Worm (Caenorhabditis elegans): ENCODE data around the gene R05D8.7.

R05D8.7 gene

DNA sequence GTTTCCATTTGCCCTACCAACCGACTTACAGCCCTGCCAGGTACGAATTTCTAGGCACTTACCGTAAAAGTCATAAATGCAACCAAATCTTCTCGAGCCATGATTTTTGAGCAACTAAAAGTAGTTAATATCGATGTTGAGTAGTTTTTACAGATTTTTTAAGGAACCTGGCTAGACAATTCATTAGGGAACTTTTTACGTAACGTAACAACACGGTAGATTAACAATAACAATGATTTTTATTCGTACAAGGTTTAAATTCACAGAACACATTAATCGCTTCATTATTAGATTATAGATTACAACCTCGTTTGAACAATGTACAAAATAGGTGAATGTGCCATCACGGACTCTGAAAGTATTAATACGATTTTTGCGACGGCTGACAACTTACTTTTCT, 10.0 kb downstream of the R05D8.7 start, which contains the start of gene srx-26:
TSS of gene srx-26 (minus strand) at position 101 of the 400 bp plus-strand sequence.
- TF ChIP-seq ref-1 (GFP tag; conservative IDR thresholded peaks at IDR 0.05), result no peak

DNA sequence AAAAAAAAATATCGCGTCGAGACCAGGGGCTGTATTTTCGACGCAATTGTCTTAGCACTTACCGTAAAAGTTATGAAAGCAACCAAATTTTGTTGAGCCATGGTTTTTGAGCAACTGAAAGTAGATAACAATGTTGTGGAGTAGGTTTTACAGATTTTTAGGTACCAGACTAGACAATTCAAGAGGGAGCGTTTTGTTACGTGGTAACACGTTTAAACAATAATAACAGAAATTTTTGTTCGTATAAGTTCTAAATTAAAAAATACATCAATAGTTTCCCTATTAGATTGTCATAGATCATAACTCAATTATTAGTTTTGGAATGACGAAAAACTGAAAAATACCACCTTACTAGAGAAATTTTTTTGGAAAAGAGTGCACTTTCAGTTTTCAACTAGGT, 13.0 kb downstream of the R05D8.7 start, which contains the start of gene srx-24:
TSS of gene srx-24 (minus strand) at position 101 of the 400 bp plus-strand sequence.
- TF ChIP-seq tab-1 (GFP tag; IDR thresholded peaks at IDR 0.05) (no peak), ztf-29 (GFP tag; IDR thresholded peaks at IDR 0.05) (no peak), T22C8.4 (GFP tag; IDR thresholded peaks at IDR 0.05) (no peak), med-1 (GFP tag; optimal IDR thresholded peaks at IDR 0.05; ENCODE audit: insufficient read depth) (no peak), ztf-23 (GFP tag; IDR thresholded peaks at IDR 0.05) (no peak), flt-1 (GFP tag; IDR thresholded peaks at IDR 0.05) (no peak), ref-1 (GFP tag; conservative IDR thresholded peaks at IDR 0.05) (no peak), cog-1 (tag; optimal IDR thresholded peaks at IDR 0.05) (no peak), klf-2 (GFP tag; conservative IDR thresholded peaks at IDR 0.05) (no peak)

DNA sequence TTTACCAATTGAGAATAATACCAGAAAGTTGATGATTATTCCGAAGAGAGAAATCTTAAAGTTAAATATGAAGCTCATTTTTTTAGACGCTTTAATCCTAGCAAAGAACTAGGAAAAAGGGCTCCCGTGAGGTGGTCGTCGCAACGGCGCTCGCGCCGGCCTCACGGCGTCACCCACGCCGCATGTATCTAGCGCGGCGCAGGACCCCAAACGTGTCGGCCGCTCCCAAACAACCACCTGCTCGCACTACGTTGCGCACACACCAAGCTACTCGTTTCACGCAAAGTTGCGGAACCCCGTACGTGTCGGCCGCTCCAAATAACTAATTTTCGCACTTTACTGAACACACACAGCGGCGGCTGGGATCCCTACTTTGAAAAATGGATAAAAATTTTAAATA, 16.6 kb downstream of the R05D8.7 start:
- TF ChIP-seq flt-1 (GFP tag; IDR thresholded peaks at IDR 0.05) (no peak), ref-1 (GFP tag; conservative IDR thresholded peaks at IDR 0.05) (no peak), med-1 (GFP tag; optimal IDR thresholded peaks at IDR 0.05; ENCODE audit: insufficient read depth) (no peak), T22C8.4 (GFP tag; IDR thresholded peaks at IDR 0.05) (no peak), ztf-23 (GFP tag; IDR thresholded peaks at IDR 0.05) (no peak), cog-1 (tag; optimal IDR thresholded peaks at IDR 0.05) (no peak), ztf-29 (GFP tag; IDR thresholded peaks at IDR 0.05) (no peak), klf-2 (GFP tag; conservative IDR thresholded peaks at IDR 0.05) (no peak), tab-1 (GFP tag; IDR thresholded peaks at IDR 0.05) (no peak)

ce11 chrV:2742298-2742697, 20.7 kb downstream of the R05D8.7 start, which contains the start of gene srg-62:
srg-62 (minus strand) TSS chrV:2742398.
- TF ChIP-seq ref-1 (GFP tag; conservative IDR thresholded peaks at IDR 0.05), result no peak
- no peak for TF ChIP-seq med-1 (GFP tag; optimal IDR thresholded peaks at IDR 0.05; ENCODE audit: insufficient read depth)
- no peak for TF ChIP-seq flt-1 (GFP tag; IDR thresholded peaks at IDR 0.05)
- TF ChIP-seq ztf-29 (GFP tag; IDR thresholded peaks at IDR 0.05), result no peak
- no peak for TF ChIP-seq ztf-23 (GFP tag; IDR thresholded peaks at IDR 0.05)
- no peak for TF ChIP-seq T22C8.4 (GFP tag; IDR thresholded peaks at IDR 0.05)
- TF ChIP-seq klf-2 (GFP tag; conservative IDR thresholded peaks at IDR 0.05), result no peak
- TF ChIP-seq cog-1 (tag; optimal IDR thresholded peaks at IDR 0.05), result no peak
- TF ChIP-seq tab-1 (GFP tag; IDR thresholded peaks at IDR 0.05), result no peak

DNA sequence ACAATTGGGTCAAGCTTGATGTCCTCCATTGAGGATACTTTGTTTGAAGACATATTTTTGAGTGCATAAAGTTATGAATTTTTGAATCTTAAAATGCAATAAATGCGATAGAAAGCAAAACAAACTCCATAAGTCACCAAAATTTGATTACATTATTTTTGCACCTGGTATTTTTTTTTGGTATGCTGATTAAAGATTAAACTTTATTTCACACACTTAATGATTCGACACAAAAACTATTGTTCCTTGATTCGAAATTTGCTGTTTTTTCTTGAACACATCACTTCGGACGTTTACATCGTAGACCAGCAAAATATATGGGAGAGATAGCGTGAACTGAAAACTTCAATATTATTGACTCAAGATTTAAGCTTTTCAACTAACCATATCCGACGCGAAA, 22.8 kb downstream of the R05D8.7 start, which contains the start of gene srg-61:
TSS of gene srg-61 (minus strand) at position 101 of the 400 bp plus-strand sequence.
- TF ChIP-seq ref-1 (GFP tag; conservative IDR thresholded peaks at IDR 0.05) (no peak), ztf-29 (GFP tag; IDR thresholded peaks at IDR 0.05) (no peak), med-1 (GFP tag; optimal IDR thresholded peaks at IDR 0.05; ENCODE audit: insufficient read depth) (no peak), T22C8.4 (GFP tag; IDR thresholded peaks at IDR 0.05) (no peak), tab-1 (GFP tag; IDR thresholded peaks at IDR 0.05) (no peak), flt-1 (GFP tag; IDR thresholded peaks at IDR 0.05) (no peak), cog-1 (tag; optimal IDR thresholded peaks at IDR 0.05) (no peak), klf-2 (GFP tag; conservative IDR thresholded peaks at IDR 0.05) (no peak), ztf-23 (GFP tag; IDR thresholded peaks at IDR 0.05) (no peak)

DNA sequence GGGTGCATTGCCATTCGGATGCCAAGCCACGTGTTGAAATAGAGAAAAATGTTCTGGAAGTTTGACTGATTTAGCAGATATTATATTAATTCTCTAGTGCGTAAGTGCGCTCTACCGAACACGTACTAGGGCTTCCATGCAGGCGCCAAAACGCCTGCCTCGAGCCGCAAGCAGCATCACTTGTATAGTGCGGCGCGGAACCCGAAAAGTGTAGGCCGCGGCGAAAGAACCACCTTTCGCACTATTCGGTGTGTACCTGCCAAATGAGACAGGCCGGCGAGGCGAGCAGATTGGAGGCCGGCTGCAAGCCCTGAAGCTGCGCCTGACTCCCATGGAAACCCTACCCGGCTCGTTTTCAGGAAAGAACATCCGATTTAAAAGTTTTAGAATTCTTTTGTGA, 23.4 kb downstream of the R05D8.7 start:
- TF ChIP-seq med-1 (GFP tag; optimal IDR thresholded peaks at IDR 0.05; ENCODE audit: insufficient read depth) (no peak), flt-1 (GFP tag; IDR thresholded peaks at IDR 0.05) (0 out of 2 replicates have a peak, but pooled peaks have one; percentile 14)

ce11 chrV:2738174-2738573, 24.8 kb downstream of the R05D8.7 start, which contains the start of gene srg-56:
srg-56 (minus strand) TSS chrV:2738274.
- TF ChIP-seq flt-1 (GFP tag; IDR thresholded peaks at IDR 0.05) (no peak), med-1 (GFP tag; optimal IDR thresholded peaks at IDR 0.05; ENCODE audit: insufficient read depth) (no peak), ztf-23 (GFP tag; IDR thresholded peaks at IDR 0.05) (no peak), T22C8.4 (GFP tag; IDR thresholded peaks at IDR 0.05) (no peak), ref-1 (GFP tag; conservative IDR thresholded peaks at IDR 0.05) (no peak), ztf-29 (GFP tag; IDR thresholded peaks at IDR 0.05) (no peak), klf-2 (GFP tag; conservative IDR thresholded peaks at IDR 0.05) (no peak), cog-1 (tag; optimal IDR thresholded peaks at IDR 0.05) (no peak), tab-1 (GFP tag; IDR thresholded peaks at IDR 0.05) (no peak)

DNA sequence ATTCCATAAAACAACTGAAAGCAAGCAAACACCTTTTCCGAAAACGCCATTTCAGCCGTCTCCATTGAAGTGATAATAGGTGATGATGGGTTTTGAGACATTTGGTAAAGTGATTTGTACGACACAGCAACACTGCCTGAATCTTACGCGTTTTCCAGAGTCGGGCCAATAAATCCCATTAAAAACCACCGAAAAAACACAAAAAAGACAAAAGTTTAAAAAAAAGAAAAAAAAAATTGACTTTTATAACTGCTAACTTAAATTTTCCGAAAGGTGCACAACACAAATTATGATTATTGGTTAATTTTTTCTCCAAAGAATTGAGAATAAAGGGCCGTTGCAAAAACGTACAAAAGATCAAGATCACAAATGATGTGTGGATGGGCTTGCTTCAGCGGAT, 28.6 kb downstream of the R05D8.7 start, which contains the start of gene srg-57:
TSS of gene srg-57 (minus strand) at position 101 of the 400 bp plus-strand sequence.
- no peak for TF ChIP-seq flt-1 (GFP tag; IDR thresholded peaks at IDR 0.05)
- no peak for TF ChIP-seq ztf-29 (GFP tag; IDR thresholded peaks at IDR 0.05)
- no peak for TF ChIP-seq klf-2 (GFP tag; conservative IDR thresholded peaks at IDR 0.05)
- TF ChIP-seq ref-1 (GFP tag; conservative IDR thresholded peaks at IDR 0.05), result no peak
- TF ChIP-seq cog-1 (tag; optimal IDR thresholded peaks at IDR 0.05), result no peak
- no peak for TF ChIP-seq T22C8.4 (GFP tag; IDR thresholded peaks at IDR 0.05)
- TF ChIP-seq ztf-23 (GFP tag; IDR thresholded peaks at IDR 0.05), result no peak
- TF ChIP-seq tab-1 (GFP tag; IDR thresholded peaks at IDR 0.05), result no peak
- no peak for TF ChIP-seq med-1 (GFP tag; optimal IDR thresholded peaks at IDR 0.05; ENCODE audit: insufficient read depth)

- TF ChIP-seq ref-1 (GFP tag; conservative IDR thresholded peaks at IDR 0.05), result no peak
- TF ChIP-seq ztf-29 (GFP tag; IDR thresholded peaks at IDR 0.05), result no peak
- TF ChIP-seq T22C8.4 (GFP tag; IDR thresholded peaks at IDR 0.05), result no peak
- no peak for TF ChIP-seq flt-1 (GFP tag; IDR thresholded peaks at IDR 0.05)
- TF ChIP-seq med-1 (GFP tag; optimal IDR thresholded peaks at IDR 0.05; ENCODE audit: insufficient read depth), result no peak
- no peak for TF ChIP-seq ztf-23 (GFP tag; IDR thresholded peaks at IDR 0.05)
- no peak for TF ChIP-seq cog-1 (tag; optimal IDR thresholded peaks at IDR 0.05)
- no peak for TF ChIP-seq klf-2 (GFP tag; conservative IDR thresholded peaks at IDR 0.05)
- TF ChIP-seq tab-1 (GFP tag; IDR thresholded peaks at IDR 0.05), result no peak
Observed at ce11 chrV:2730784-2731480, 32.1 kb downstream of the R05D8.7 start, which contains the start of gene dod-3. dod-3 (minus strand) TSS chrV:2731098.
